Worm (Caenorhabditis elegans) whole organism, L4 larva: ENCODE results near the gene srd-56.
A peak's percentile ranks its signal among the peaks of the same experiment; 100 is the strongest.

Experiments used
- D1046.2 ChIP-seq: fragments of 200-800 bp; sonication (Bioruptor generic); IDR thresholded peaks from 2 replicates; pipeline ENCODE4 v1.3.6; 2022; ENCODE audit warnings: missing genetic modification characterization, missing compliant biosample characterization
- F26F4.8 ChIP-seq: fragments of 200-800 bp; sonication (Bioruptor generic); conservative IDR thresholded peaks from 2 replicates; pipeline ENCODE4 v1.3.6; 2022; ENCODE audit warnings: missing genetic modification characterization, missing compliant biosample characterization
- F37D6.2 ChIP-seq: sonication (generic microtip); optimal IDR thresholded peaks from 2 replicates; lab custom pipeline; 2016; ENCODE audit warnings: mild to moderate bottlenecking, missing genetic modification characterization, missing compliant biosample characterization
- F49E8.2 ChIP-seq: sonication (generic microtip); optimal IDR thresholded peaks from 2 replicates; lab custom pipeline; 2016; ENCODE audit warnings: missing compliant biosample characterization, mild to moderate bottlenecking, missing genetic modification characterization, borderline replicate concordance
- R02D3.7 ChIP-seq: fragments of 150-350 bp; sonication (generic microtip); optimal IDR thresholded peaks from 3 replicates; lab custom pipeline; 2014; ENCODE audit warnings: missing biosample characterization, missing genetic modification characterization
- T20F7.1 ChIP-seq: fragments of 200-800 bp; sonication (Bioruptor generic); optimal IDR thresholded peaks from 2 replicates; lab custom pipeline; 2018; ENCODE audit warnings: mild to moderate bottlenecking, missing genetic modification characterization, missing compliant biosample characterization
- T26A8.4 ChIP-seq: fragments of 200-800 bp; sonication (Bioruptor generic); IDR thresholded peaks from 2 replicates; pipeline ENCODE4 v1.3.6; 2022; ENCODE audit warnings: missing genetic modification characterization, missing compliant biosample characterization
- Y105C5A.15 ChIP-seq: fragments of 200-800 bp; sonication (Bioruptor generic); IDR thresholded peaks from 2 replicates; pipeline ENCODE4 v1.3.6; 2022; ENCODE audit warnings: missing genetic modification characterization, missing compliant biosample characterization
- Y5F2A.4 ChIP-seq: fragments of 200-800 bp; sonication (Bioruptor generic); optimal IDR thresholded peaks from 2 replicates; lab custom pipeline; 2018; ENCODE audit warnings: mild to moderate bottlenecking, missing genetic modification characterization, missing compliant biosample characterization
- ZK546.5 ChIP-seq, 2 experiments: sonication (generic microtip); optimal IDR thresholded peaks; 2 replicates each; lab custom pipeline; 2017; ENCODE audit warnings: missing biosample characterization in 2 of 2, missing genetic modification characterization in 2 of 2
- aha-1 ChIP-seq: fragments of 150-350 bp; peaks from one replicate; lab custom pipeline; 2014; ENCODE audit warnings: missing biosample characterization, missing genetic modification characterization
- aly-2 ChIP-seq: sonication (generic microtip); optimal IDR thresholded peaks from 2 replicates; lab custom pipeline; 2018; ENCODE audit warnings: missing biosample characterization, missing genetic modification characterization
- ama-1 ChIP-seq: fragments of 150-350 bp; optimal IDR thresholded peaks from 2 replicates; lab custom pipeline; 2014; ENCODE audit warnings: inconsistent platforms, mixed read lengths
- arid-1 ChIP-seq: fragments of 200-800 bp; sonication (Bioruptor generic); conservative IDR thresholded peaks from 2 replicates; pipeline ENCODE4 v1.3.6; 2022; ENCODE audit warnings: missing genetic modification reagents, missing genetic modification characterization, missing compliant biosample characterization
- attf-4 ChIP-seq: sonication (generic microtip); optimal IDR thresholded peaks from 3 replicates; lab custom pipeline; 2017; ENCODE audit warnings: missing biosample characterization, missing genetic modification characterization
- ceh-28 ChIP-seq: fragments of 150-350 bp; optimal IDR thresholded peaks from 2 replicates; lab custom pipeline; 2014; ENCODE audit warnings: missing biosample characterization, missing genetic modification reagents, missing genetic modification characterization
- ceh-62 ChIP-seq: sonication (generic microtip); optimal IDR thresholded peaks from 2 replicates; lab custom pipeline; 2017; ENCODE audit warnings: missing biosample characterization, missing genetic modification characterization
- cey-2 ChIP-seq: sonication (generic microtip); optimal IDR thresholded peaks from 3 replicates; lab custom pipeline; 2017; ENCODE audit warnings: missing genetic modification characterization, mild to moderate bottlenecking, missing compliant biosample characterization, antibody characterized with exemption, borderline replicate concordance; ENCODE audit not compliant: insufficient read depth
- ctbp-1 ChIP-seq: fragments of 200-800 bp; sonication (Bioruptor generic); IDR thresholded peaks from 2 replicates; pipeline ENCODE4 v1.3.6; 2022; ENCODE audit warnings: missing genetic modification reagents, missing genetic modification characterization, missing compliant biosample characterization
- daf-12 ChIP-seq: fragments of 150-350 bp; optimal IDR thresholded peaks from 2 replicates; lab custom pipeline; 2014; ENCODE audit warnings: missing biosample characterization, missing genetic modification reagents, missing genetic modification characterization
- daf-16 ChIP-seq, 3 experiments: sonication (generic microtip); optimal IDR thresholded peaks; 2 replicates each; lab custom pipeline; 2016 to 2017; ENCODE audit warnings: missing genetic modification characterization in 3 of 3, missing genetic modification reagents in 3 of 3, mild to moderate bottlenecking in 2 of 3, missing compliant biosample characterization in 2 of 3, missing biosample characterization in 1 of 3, moderate library complexity in 1 of 3
- dmd-6 ChIP-seq: fragments of 200-800 bp; sonication (Bioruptor generic); IDR thresholded peaks from 2 replicates; pipeline ENCODE4 v1.3.6; 2022; ENCODE audit warnings: missing genetic modification reagents, missing genetic modification characterization, missing compliant biosample characterization
- dpl-1 ChIP-seq: fragments of 150-350 bp; optimal IDR thresholded peaks from 2 replicates; lab custom pipeline; 2014; ENCODE audit warnings: missing biosample characterization, missing genetic modification reagents, missing genetic modification characterization
- fos-1 ChIP-seq: fragments of 150-350 bp; optimal IDR thresholded peaks from 2 replicates; lab custom pipeline; 2014; ENCODE audit warnings: missing biosample characterization, missing genetic modification characterization
- hlh-11 ChIP-seq: fragments of 200-800 bp; sonication (Bioruptor generic); optimal IDR thresholded peaks from 2 replicates; lab custom pipeline; 2018; ENCODE audit warnings: mild to moderate bottlenecking, missing genetic modification characterization, missing compliant biosample characterization
- hmg-1.1 ChIP-seq: fragments of 200-800 bp; sonication (Bioruptor generic); IDR thresholded peaks from 2 replicates; pipeline ENCODE4 v1.3.6; 2022; ENCODE audit warnings: missing genetic modification reagents, missing genetic modification characterization, missing compliant biosample characterization
- lim-7 ChIP-seq: fragments of 200-800 bp; sonication (Bioruptor generic); IDR thresholded peaks from 2 replicates; pipeline ENCODE4 v1.3.6; 2022; ENCODE audit warnings: missing genetic modification characterization, missing compliant biosample characterization
- lin-1 ChIP-seq: fragments of 200-800 bp; sonication (Bioruptor generic); IDR thresholded peaks from 2 replicates; pipeline ENCODE4 v1.3.6; 2022; ENCODE audit warnings: missing genetic modification reagents, missing genetic modification characterization, missing compliant biosample characterization
- lin-15B ChIP-seq: fragments of 150-350 bp; sonication (generic microtip); optimal IDR thresholded peaks from 3 replicates; lab custom pipeline; 2014; ENCODE audit warnings: missing biosample characterization, missing genetic modification characterization
- lin-29 ChIP-seq: fragments of 200-800 bp; sonication (Bioruptor generic); IDR thresholded peaks from 2 replicates; pipeline ENCODE4 v1.3.6; 2022; ENCODE audit warnings: missing genetic modification reagents, missing genetic modification characterization, missing compliant biosample characterization
- lin-39 ChIP-seq: fragments of 150-350 bp; optimal IDR thresholded peaks from 2 replicates; lab custom pipeline; 2014; ENCODE audit warnings: missing biosample characterization, missing genetic modification reagents, missing genetic modification characterization
- madf-9 ChIP-seq: fragments of 200-800 bp; sonication (Bioruptor generic); conservative IDR thresholded peaks from 2 replicates; pipeline ENCODE4 v1.3.6; 2022; ENCODE audit warnings: missing genetic modification reagents, missing genetic modification characterization, missing compliant biosample characterization
- mep-1 ChIP-seq: fragments of 150-350 bp; sonication (generic microtip); optimal IDR thresholded peaks from 3 replicates; lab custom pipeline; 2014; ENCODE audit warnings: missing biosample characterization, missing genetic modification characterization
- mxl-2 ChIP-seq: fragments of 200-800 bp; sonication (Bioruptor generic); conservative IDR thresholded peaks from 2 replicates; pipeline ENCODE4 v1.3.6; 2022; ENCODE audit warnings: missing genetic modification reagents, missing genetic modification characterization, missing compliant biosample characterization
- mxl-3 ChIP-seq: fragments of 200-800 bp; sonication (Bioruptor generic); optimal IDR thresholded peaks from 2 replicates; lab custom pipeline; 2018; ENCODE audit warnings: mild to moderate bottlenecking, missing genetic modification characterization, missing compliant biosample characterization
- nhr-102 ChIP-seq: sonication (generic microtip); optimal IDR thresholded peaks from 2 replicates; lab custom pipeline; 2016; ENCODE audit warnings: mild to moderate bottlenecking, missing genetic modification characterization, moderate library complexity, missing compliant biosample characterization
- nhr-11 ChIP-seq: fragments of 150-350 bp; optimal IDR thresholded peaks from 2 replicates; lab custom pipeline; 2014; ENCODE audit warnings: missing biosample characterization, missing genetic modification characterization
- nhr-25 ChIP-seq: sonication (generic microtip); optimal IDR thresholded peaks from 2 replicates; lab custom pipeline; 2017; ENCODE audit warnings: missing genetic modification characterization, mild to moderate bottlenecking, missing compliant biosample characterization, antibody characterized with exemption, moderate library complexity, borderline replicate concordance; ENCODE audit not compliant: insufficient read depth
- nhr-28 ChIP-seq: fragments of 150-350 bp; optimal IDR thresholded peaks from 2 replicates; lab custom pipeline; 2014; ENCODE audit warnings: missing biosample characterization, missing genetic modification characterization
- nhr-41 ChIP-seq: fragments of 200-800 bp; sonication (Bioruptor generic); IDR thresholded peaks from 2 replicates; pipeline ENCODE4 v1.3.6; 2022; ENCODE audit warnings: missing genetic modification reagents, missing genetic modification characterization, missing compliant biosample characterization
- nhr-76 ChIP-seq: fragments of 150-350 bp; optimal IDR thresholded peaks from 2 replicates; lab custom pipeline; 2014; ENCODE audit warnings: missing biosample characterization, missing genetic modification characterization
- nhr-77 ChIP-seq: fragments of 150-350 bp; optimal IDR thresholded peaks from 2 replicates; lab custom pipeline; 2014; ENCODE audit warnings: missing biosample characterization, missing genetic modification characterization
- pqm-1 ChIP-seq: sonication (generic microtip); optimal IDR thresholded peaks from 2 replicates; lab custom pipeline; 2017; ENCODE audit warnings: missing biosample characterization, missing genetic modification characterization
- snpc-4 ChIP-seq: fragments of 150-350 bp; optimal IDR thresholded peaks from 2 replicates; lab custom pipeline; 2014; ENCODE audit warnings: missing biosample characterization, missing genetic modification characterization
- spr-1 ChIP-seq: sonication (generic microtip); optimal IDR thresholded peaks from 2 replicates; lab custom pipeline; 2016; ENCODE audit warnings: mild to moderate bottlenecking, missing genetic modification characterization, missing compliant biosample characterization
- tag-97 ChIP-seq: fragments of 200-800 bp; sonication (Bioruptor generic); IDR thresholded peaks from 2 replicates; pipeline ENCODE4 v1.3.6; 2022; ENCODE audit warnings: missing genetic modification characterization, missing compliant biosample characterization
- tra-1 ChIP-seq: fragments of 200-800 bp; sonication (Bioruptor generic); IDR thresholded peaks from 2 replicates; pipeline ENCODE4 v1.3.6; 2022; ENCODE audit warnings: missing genetic modification reagents, missing genetic modification characterization, missing compliant biosample characterization
- zip-11 ChIP-seq: fragments of 200-800 bp; sonication (Bioruptor generic); IDR thresholded peaks from 2 replicates; pipeline ENCODE4 v1.3.6; 2022; ENCODE audit warnings: missing genetic modification characterization, missing compliant biosample characterization
- zip-2 ChIP-seq: fragments of 150-350 bp; optimal IDR thresholded peaks from 2 replicates; lab custom pipeline; 2014; ENCODE audit warnings: missing biosample characterization, missing genetic modification characterization
- ztf-11 ChIP-seq: fragments of 150-350 bp; optimal IDR thresholded peaks from 2 replicates; lab custom pipeline; 2014; ENCODE audit warnings: missing biosample characterization, missing genetic modification characterization

srd-56 gene

ce11 chrII:7166768-7167167, 36.2 kb downstream of the srd-56 start (continued):
- TF ChIP-seq arid-1 (GFP tag; lab: Robert Waterston, UW) (no peak), T20F7.1 (GFP tag; lab: Kevin White, UChicago) (no peak), hmg-1.1 (GFP tag; lab: Robert Waterston, UW) (no peak), zip-11 (GFP tag; lab: Robert Waterston, UW) (no peak), tag-97 (GFP tag; lab: Robert Waterston, UW) (no peak), ctbp-1 (no peak), nhr-102 (tag; lab: Kevin White, UChicago) (peak; percentile 46), spr-1 (no peak), zip-2 (tag; lab: Kevin White, UChicago) (no peak), nhr-41 (GFP tag; lab: Robert Waterston, UW) (no peak), ceh-28 (tag; lab: Kevin White, UChicago) (no peak), fos-1 (tag; lab: Kevin White, UChicago) (no peak), daf-12 (no peak), ama-1 (lab: Kevin White, UChicago) (no peak), mxl-3 (GFP tag; lab: Kevin White, UChicago) (no peak), nhr-76 (tag; lab: Kevin White, UChicago) (no peak), ztf-11 (tag; lab: Kevin White, UChicago) (no peak), dpl-1 (GFP tag; lab: Kevin White, UChicago) (no peak), D1046.2 (GFP tag; lab: Robert Waterston, UW) (no peak), mxl-2 (no peak), lim-7 (GFP tag; lab: Robert Waterston, UW) (no peak), dmd-6 (GFP tag; lab: Robert Waterston, UW) (peak; percentile 91), T26A8.4 (no peak), lin-39 (tag; lab: Kevin White, UChicago) (no peak), F49E8.2 (tag; lab: Kevin White, UChicago) (no peak), lin-15B (tag; lab: Kevin White, UChicago) (no peak), nhr-77 (tag; lab: Kevin White, UChicago) (peak; percentile 76), nhr-28 (peak; percentile 97), nhr-11 (tag; lab: Kevin White, UChicago) (no peak), F26F4.8 (no peak), lin-29 (GFP tag; lab: Robert Waterston, UW) (no peak), ceh-62 (tag; lab: Kevin White, UChicago) (no peak), F37D6.2 (tag; lab: Kevin White, UChicago) (no peak), cey-2 (tag; lab: Kevin White, UChicago) (no peak), lin-1 (GFP tag; lab: Robert Waterston, UW) (no peak), mep-1 (tag; lab: Kevin White, UChicago) (no peak), nhr-25 (no peak), tra-1 (no peak), aha-1 (tag; lab: Kevin White, UChicago) (no peak), R02D3.7 (tag; lab: Kevin White, UChicago) (no peak), Y105C5A.15 (GFP tag; lab: Robert Waterston, UW) (no peak), aly-2 (tag; lab: Kevin White, UChicago) (no peak), hlh-11 (tag; lab: Kevin White, UChicago) (peak; percentile 60), Y5F2A.4 (GFP tag; lab: Kevin White, UChicago) (no peak), madf-9 (GFP tag; lab: Robert Waterston, UW) (no peak), pqm-1 (tag; lab: Kevin White, UChicago) (peak; percentile 92), snpc-4 (tag; lab: Kevin White, UChicago) (no peak), daf-16 (GFP tag; optimal IDR thresholded peaks at IDR 0.05; lab: Kevin White, UChicago) (no peak), daf-16 (tag; optimal IDR thresholded peaks at IDR 0.05; lab: Kevin White, UChicago) (peak; percentile 65), ZK546.5 (tag; optimal IDR thresholded peaks at IDR 0.05; lab: Kevin White, UChicago) (no peak), attf-4 (tag; lab: Kevin White, UChicago) (no peak)
